Fruit fly (Drosophila melanogaster): ENCODE results near the gene CG3277.

- TF ChIP-seq CG8478 (optimal IDR thresholded peaks at IDR 0.05), result no peak
- TF ChIP-seq CTCF (optimal IDR thresholded peaks at IDR 0.05), result no peak
Measured at dm6 chr2L:3339420-3339819, 35.5 kb downstream of the CG3277 start.

All from S2 (cell line).